Fruit fly (Drosophila melanogaster): ENCODE measurements around the gene CG14022.

Gene CG14022

DNA sequence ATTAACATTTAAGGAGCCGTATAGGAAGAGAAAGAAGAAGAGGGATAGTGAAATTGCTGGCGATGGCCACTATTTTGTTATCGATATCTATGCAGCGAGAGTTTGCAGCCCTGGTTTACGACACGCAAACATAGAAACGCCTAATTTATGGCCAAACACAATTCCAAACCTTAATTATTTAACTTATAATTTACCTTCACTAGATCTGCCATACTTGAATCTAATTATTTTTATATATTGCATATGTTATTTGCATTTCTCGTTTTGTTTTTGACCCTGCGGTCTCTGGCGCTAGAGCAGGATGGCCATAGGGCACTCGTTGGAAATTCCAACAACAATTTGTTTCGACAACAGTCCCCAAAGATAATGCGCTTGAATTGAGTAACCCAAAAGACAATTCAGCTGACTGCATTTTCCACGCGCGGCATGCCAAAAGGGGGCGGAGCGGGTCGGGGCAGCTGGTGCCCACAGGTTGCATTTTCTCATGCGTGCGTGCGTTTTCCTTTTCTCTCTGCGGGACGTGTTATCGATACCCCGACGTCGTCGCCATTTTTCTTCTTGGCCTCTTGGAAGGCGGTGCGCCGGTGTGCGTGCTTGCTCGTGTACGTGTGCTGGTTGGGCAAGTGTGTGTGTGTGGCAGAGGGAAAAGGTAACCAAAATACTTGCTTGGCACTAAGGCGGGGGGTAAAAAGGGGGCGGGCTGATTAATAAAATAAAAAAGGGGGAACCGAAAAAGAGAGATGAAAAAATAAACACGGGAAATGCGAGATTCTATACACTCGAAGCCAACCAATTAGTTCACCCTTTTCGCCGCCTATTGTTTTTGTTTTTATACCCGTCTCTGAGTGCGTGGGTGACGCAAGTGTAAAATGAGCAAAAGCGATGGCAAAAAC, 3.5 kb downstream of the CG14022 start:
- TF ChIP-seq Jra (GFP tag; optimal IDR thresholded peaks at IDR 0.05) (no peak), brk (GFP tag; optimal IDR thresholded peaks at IDR 0.05) (no peak), Dif (GFP tag; optimal IDR thresholded peaks at IDR 0.05; ENCODE audit: partially characterized antibody) (peak; percentile 47), Hr78 (GFP tag; optimal IDR thresholded peaks at IDR 0.05) (no peak), jim (GFP tag; optimal IDR thresholded peaks at IDR 0.05) (peak; percentile 84), pan (optimal IDR thresholded peaks at IDR 0.05) (no peak), dmrt93B (GFP tag; optimal IDR thresholded peaks at IDR 0.05) (no peak), Mio (GFP tag; optimal IDR thresholded peaks at IDR 0.05) (no peak), sage (GFP tag; optimal IDR thresholded peaks at IDR 0.05) (no peak), CG32264 (GFP tag; optimal IDR thresholded peaks at IDR 0.05) (peak; percentile 22), woc (GFP tag; optimal IDR thresholded peaks at IDR 0.05) (peak; percentile 16), psq (GFP tag; optimal IDR thresholded peaks at IDR 0.05) (peak; percentile 90), lola (GFP tag; optimal IDR thresholded peaks at IDR 0.05) (no peak), GATAd (GFP tag; optimal IDR thresholded peaks at IDR 0.05) (no peak), OdsH (GFP tag; optimal IDR thresholded peaks at IDR 0.05) (peak; percentile 79), Myc (optimal IDR thresholded peaks at IDR 0.05) (no peak), Dfd (GFP tag; optimal IDR thresholded peaks at IDR 0.05) (no peak), h (GFP tag; optimal IDR thresholded peaks at IDR 0.05) (peak; percentile 80), tai (GFP tag; optimal IDR thresholded peaks at IDR 0.05) (no peak), N (GFP tag; optimal IDR thresholded peaks at IDR 0.05) (peak; percentile 46), br (GFP tag; optimal IDR thresholded peaks at IDR 0.05) (peak; percentile 45), Vsx2 (GFP tag; optimal IDR thresholded peaks at IDR 0.05; ENCODE audit: partially characterized antibody) (no peak), dl (GFP tag; optimal IDR thresholded peaks at IDR 0.05; ENCODE audit: insufficient read depth in 1 of 2, partially characterized antibody in 2 of 2) (no peak), fru (GFP tag; optimal IDR thresholded peaks at IDR 0.05) (peak; percentile 66), Rel (GFP tag; optimal IDR thresholded peaks at IDR 0.05) (no peak), Rel (tag; optimal IDR thresholded peaks at IDR 0.05) (peak; percentile 81), foxo (GFP tag; optimal IDR thresholded peaks at IDR 0.05) (peak in 1 of 2 experiments; percentile 88), CG9705 (GFP tag; optimal IDR thresholded peaks at IDR 0.05) (no peak), HLH106 (tag; optimal IDR thresholded peaks at IDR 0.05) (peak; percentile 64), CrebA (GFP tag; optimal IDR thresholded peaks at IDR 0.05; ENCODE audit: borderline replicate concordance) (no peak), Sp1 (GFP tag; optimal IDR thresholded peaks at IDR 0.05) (peak; percentile 72), ey (GFP tag; optimal IDR thresholded peaks at IDR 0.05) (peak; percentile 78), dsf (GFP tag; optimal IDR thresholded peaks at IDR 0.05; ENCODE audit: borderline replicate concordance) (no peak), sv (GFP tag; optimal IDR thresholded peaks at IDR 0.05) (no peak), Hnf4 (GFP tag; optimal IDR thresholded peaks at IDR 0.05) (no peak), Abd-B (GFP tag; optimal IDR thresholded peaks at IDR 0.05) (no peak), Hr83 (GFP tag; optimal IDR thresholded peaks at IDR 0.05; ENCODE audit: poor library complexity, severe bottlenecking) (peak; percentile 37), rgr (GFP tag; optimal IDR thresholded peaks at IDR 0.05) (peak; percentile 83), usp (GFP tag; optimal IDR thresholded peaks at IDR 0.05) (no peak)

DNA sequence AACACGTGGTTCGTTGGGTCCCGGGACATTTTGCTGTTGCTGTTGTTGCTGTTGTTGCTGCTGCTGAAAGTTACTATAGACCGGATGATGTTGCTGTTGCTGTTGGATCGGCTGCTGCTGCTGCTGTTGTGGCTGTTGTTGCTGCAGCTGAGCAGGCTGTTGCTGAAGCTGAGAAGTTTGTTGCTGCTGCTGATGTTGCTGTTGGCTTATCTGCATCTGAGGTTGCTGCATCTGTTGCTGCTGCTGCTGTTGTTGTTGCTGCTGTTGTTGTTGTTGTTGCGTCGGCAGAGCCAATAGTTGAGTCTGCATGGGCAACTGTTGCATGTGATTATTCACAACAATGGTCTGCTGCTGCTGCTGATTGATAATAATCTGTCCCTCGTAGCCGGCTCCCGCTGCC, 7.7 kb downstream of the CG14022 start:
- TF ChIP-seq dsf (GFP tag; optimal IDR thresholded peaks at IDR 0.05; ENCODE audit: borderline replicate concordance) (no peak), pan (optimal IDR thresholded peaks at IDR 0.05) (no peak), Vsx2 (GFP tag; optimal IDR thresholded peaks at IDR 0.05; ENCODE audit: partially characterized antibody) (no peak), Mio (GFP tag; optimal IDR thresholded peaks at IDR 0.05) (no peak), Dfd (GFP tag; optimal IDR thresholded peaks at IDR 0.05) (peak; percentile 96)
